Fruit fly (Drosophila melanogaster): Measurements from ENCODE around the gene CG42371.

Gene CG42371

DNA sequence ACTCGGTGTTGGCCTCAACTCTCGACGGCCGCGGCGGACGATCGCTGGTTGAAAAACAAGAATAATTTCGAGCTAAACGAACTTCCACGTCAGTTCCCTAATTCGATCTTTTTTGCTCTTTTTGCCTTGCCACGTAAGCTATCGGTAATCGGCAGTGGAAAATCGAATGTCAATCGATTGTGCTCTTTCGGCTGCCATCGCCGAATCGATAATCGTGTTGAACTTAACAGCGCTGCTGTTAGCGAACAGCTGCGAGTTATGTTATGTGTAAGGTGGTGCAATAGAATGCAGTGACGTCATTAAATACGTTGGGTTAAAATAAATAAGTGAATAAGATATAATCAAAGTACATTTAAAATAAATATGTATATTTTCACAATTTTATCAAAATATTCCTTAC lies 19.7 kb upstream of the CG42371 start, which contains the start of gene Sec24CD (continued):
- TF ChIP-seq CG6254 (GFP tag; optimal IDR thresholded peaks at IDR 0.05) (no peak), CrebB (tag; optimal IDR thresholded peaks at IDR 0.05) (peak; percentile 68), ken (GFP tag; IDR thresholded peaks at IDR 0.05) (no peak), Oaz (GFP tag; IDR thresholded peaks at IDR 0.05) (no peak), ATbp (GFP tag; optimal IDR thresholded peaks at IDR 0.05) (no peak), wor (GFP tag; IDR thresholded peaks at IDR 0.05) (no peak), p53 (GFP tag; optimal IDR thresholded peaks at IDR 0.05) (no peak), CG10274 (GFP tag; optimal IDR thresholded peaks at IDR 0.05) (no peak), Ptx1 (GFP tag; IDR thresholded peaks at IDR 0.05) (no peak), salm (tag; optimal IDR thresholded peaks at IDR 0.05) (peak; percentile 16), Antp (GFP tag; optimal IDR thresholded peaks at IDR 0.05) (no peak), CG11504 (tag; optimal IDR thresholded peaks at IDR 0.05) (no peak), pho (GFP tag; optimal IDR thresholded peaks at IDR 0.05) (no peak), bab2 (GFP tag; optimal IDR thresholded peaks at IDR 0.05) (no peak), Gsc (GFP tag; IDR thresholded peaks at IDR 0.05) (no peak), E2f2 (GFP tag; IDR thresholded peaks at IDR 0.05) (peak; percentile 38), CG17568 (GFP tag; optimal IDR thresholded peaks at IDR 0.05) (no peak)

DNA sequence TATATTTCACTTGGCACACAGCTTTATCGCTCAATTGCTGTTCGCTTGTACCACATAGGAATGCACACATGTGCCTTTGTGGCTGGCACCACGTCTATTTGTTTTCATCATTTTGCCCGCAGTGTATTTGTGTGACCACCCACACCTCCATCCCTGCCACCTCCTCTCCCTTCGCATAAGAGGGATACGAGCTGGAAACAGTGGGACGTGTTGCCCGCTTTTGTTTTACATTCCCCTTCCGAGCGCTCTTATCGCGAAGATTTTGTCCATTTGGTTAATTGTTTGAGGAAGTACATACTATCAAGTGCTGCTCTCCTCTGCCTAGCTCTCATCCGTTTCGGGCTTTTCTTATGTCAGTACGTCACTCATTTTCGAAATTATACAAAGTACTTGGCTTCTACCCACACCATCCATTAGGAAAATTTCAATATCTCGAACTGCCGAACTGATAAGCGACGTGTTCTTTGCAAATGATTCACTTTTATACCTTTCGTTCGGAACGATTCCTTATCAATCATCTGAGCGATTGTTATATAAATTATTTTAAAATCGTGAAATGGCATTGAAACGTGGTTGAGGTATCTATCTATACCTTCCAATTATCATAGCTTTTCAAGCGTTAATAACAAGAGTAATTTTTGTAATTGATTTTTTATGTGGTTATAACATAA lies 11.3 kb upstream of the CG42371 start:
- no peak; the same call in 1 of the 2 replicates for TF ChIP-seq CG14441 (GFP tag; IDR thresholded peaks at IDR 0.05)
- peak; percentile 9 for TF ChIP-seq corto (GFP tag; optimal IDR thresholded peaks at IDR 0.05)
- TF ChIP-seq cato (GFP tag; optimal IDR thresholded peaks at IDR 0.05; ENCODE audit: borderline replicate concordance) = no peak
- peak; percentile 16 for TF ChIP-seq CG4707 (GFP tag; optimal IDR thresholded peaks at IDR 0.05)
- no peak for TF ChIP-seq YL-1 (GFP tag; optimal IDR thresholded peaks at IDR 0.05)
- TF ChIP-seq ro (GFP tag; IDR thresholded peaks at IDR 0.05) = no peak
- TF ChIP-seq CG2129 (GFP tag; IDR thresholded peaks at IDR 0.05; ENCODE audit: partially characterized antibody) = no peak
- no peak for TF ChIP-seq CG3995 (GFP tag; optimal IDR thresholded peaks at IDR 0.05)
- peak; percentile 38 for TF ChIP-seq CG34376 (GFP tag; optimal IDR thresholded peaks at IDR 0.05)
- TF ChIP-seq ci (GFP tag; IDR thresholded peaks at IDR 0.05) = no peak
- TF ChIP-seq CG4617 (GFP tag; optimal IDR thresholded peaks at IDR 0.05; ENCODE audit: borderline replicate concordance) = no peak
- no peak for TF ChIP-seq CG31388 (GFP tag; optimal IDR thresholded peaks at IDR 0.05)
- no peak for TF ChIP-seq CG12391 (tag; optimal IDR thresholded peaks at IDR 0.05)
- no peak for TF ChIP-seq ttk (GFP tag; IDR thresholded peaks at IDR 0.05)
- no peak for TF ChIP-seq CG10209 (GFP tag; optimal IDR thresholded peaks at IDR 0.05)
- TF ChIP-seq CG14014 (GFP tag; IDR thresholded peaks at IDR 0.05) = no peak
- TF ChIP-seq Ets65A (GFP tag) = no peak
- peak; percentile 62 for TF ChIP-seq BtbVII (GFP tag; optimal IDR thresholded peaks at IDR 0.05)
- no peak for TF ChIP-seq CG5180 (GFP tag; optimal IDR thresholded peaks at IDR 0.05)
- TF ChIP-seq grn (GFP tag; optimal IDR thresholded peaks at IDR 0.05) = peak; percentile 71
- TF ChIP-seq knrl (GFP tag; IDR thresholded peaks at IDR 0.05; ENCODE audit: partially characterized antibody) = no peak
- TF ChIP-seq CG13624 (GFP tag; optimal IDR thresholded peaks at IDR 0.05) = no peak
- TF ChIP-seq CG11723 (GFP tag; optimal IDR thresholded peaks at IDR 0.05) = no peak
- TF ChIP-seq CG8290 (GFP tag; optimal IDR thresholded peaks at IDR 0.05) = no peak
- peak in 1 of 2 experiments; percentile 37 for TF ChIP-seq CG8290 (tag; optimal IDR thresholded peaks at IDR 0.05)
- TF ChIP-seq D (optimal IDR thresholded peaks at IDR 0.05) = no peak
- no peak for TF ChIP-seq D (GFP tag; optimal IDR thresholded peaks at IDR 0.05)
- no peak for TF ChIP-seq bsh (GFP tag; optimal IDR thresholded peaks at IDR 0.05)
- TF ChIP-seq CG8281 (tag; optimal IDR thresholded peaks at IDR 0.05) = no peak
- TF ChIP-seq CG2678 (tag; optimal IDR thresholded peaks at IDR 0.05) = no peak
- no peak for TF ChIP-seq toy (GFP tag; IDR thresholded peaks at IDR 0.05)
- TF ChIP-seq gsb (GFP tag; IDR thresholded peaks at IDR 0.05) = no peak
- TF ChIP-seq sens (GFP tag) = peak; percentile 52
- TF ChIP-seq lola (GFP tag; optimal IDR thresholded peaks at IDR 0.05) = no peak

All from whole organism, embryonic.